Worm (Caenorhabditis elegans): ENCODE measurements around the gene his-59.

DNA sequence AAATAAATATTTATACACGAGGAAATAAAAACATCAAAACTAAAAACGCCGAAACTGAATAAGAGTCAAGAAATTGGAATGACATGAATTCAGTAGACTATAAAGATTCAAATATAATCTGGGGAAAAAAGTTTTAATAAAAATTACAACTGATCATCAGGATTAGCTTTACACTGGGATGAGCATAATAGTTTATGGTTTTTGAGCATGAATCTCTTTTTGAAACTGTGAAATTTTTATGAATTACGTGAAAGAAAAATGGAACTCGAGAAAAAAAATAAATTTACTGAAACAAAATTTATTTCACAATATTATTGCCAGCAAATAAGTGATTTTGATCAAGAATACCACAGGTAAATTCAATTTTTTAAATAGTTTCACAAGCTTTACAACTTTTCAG is 40.5 kb upstream of the his-59 start, which contains the start of gene B0496.2:
- no peak for TF ChIP-seq elt-1 (tag; optimal IDR thresholded peaks at IDR 0.05; ENCODE audit: borderline replicate concordance, insufficient read depth)
- TF ChIP-seq elt-3 (tag; optimal IDR thresholded peaks at IDR 0.05), result no peak
- TF ChIP-seq nhr-28 (tag; optimal IDR thresholded peaks at IDR 0.05), result no peak
- TF ChIP-seq hlh-1 (tag; optimal IDR thresholded peaks at IDR 0.05), result no peak
- TF ChIP-seq lin-13 (tag; optimal IDR thresholded peaks at IDR 0.05), result no peak

All from whole organism, mixed stage, embryonic.